Fruit fly (Drosophila melanogaster) whole organism, embryonic: ENCODE results near the gene mu2.

Experiments
- ATbp ChIP-seq: fragments of 200-800 bp; sonication (Bioruptor generic); optimal IDR thresholded peaks from 2 replicates; lab custom pipeline; 2017; ENCODE audit warnings: missing biosample characterization, mild to moderate bottlenecking, missing genetic modification characterization, missing genetic modification reagents
- Awh ChIP-seq: fragments of 200-800 bp; sonication (Bioruptor generic); IDR thresholded peaks from 2 replicates; pipeline ENCODE4, ENCODE4 v1.3.6; 2022; ENCODE audit warnings: missing biosample characterization, missing genetic modification characterization
- C15 ChIP-seq: fragments of 200-800 bp; sonication (Bioruptor generic); IDR thresholded peaks from 3 replicates; pipeline ENCODE4 v1.3.6; 2022; ENCODE audit warnings: missing biosample characterization, missing genetic modification characterization
- CG12942 ChIP-seq: fragments of 200-800 bp; sonication (Bioruptor generic); optimal IDR thresholded peaks from 3 replicates; lab custom pipeline; 2016; ENCODE audit warnings: missing biosample characterization, missing genetic modification characterization
- CG13775 ChIP-seq: fragments of 200-800 bp; sonication (Bioruptor generic); optimal IDR thresholded peaks from 3 replicates; lab custom pipeline; 2017; ENCODE audit warnings: missing biosample characterization, mild to moderate bottlenecking, missing genetic modification characterization
- CG15073 ChIP-seq: fragments of 200-800 bp; sonication (Bioruptor generic); optimal IDR thresholded peaks from 2 replicates; lab custom pipeline; 2016; ENCODE audit warnings: missing biosample characterization, missing genetic modification characterization
- CG15269 ChIP-seq: fragments of 200-800 bp; sonication (Bioruptor generic); optimal IDR thresholded peaks from 2 replicates; lab custom pipeline; 2018; ENCODE audit warnings: missing biosample characterization, mild to moderate bottlenecking, missing genetic modification characterization, moderate library complexity
- CG15601 ChIP-seq: fragments of 200-800 bp; sonication (Bioruptor generic); optimal IDR thresholded peaks from 3 replicates; lab custom pipeline; 2019; ENCODE audit warnings: missing biosample characterization, mild to moderate bottlenecking, missing genetic modification characterization, moderate library complexity
- CG18262 ChIP-seq: fragments of 200-800 bp; optimal IDR thresholded peaks from 3 replicates; lab custom pipeline; 2019; ENCODE audit warnings: missing biosample characterization, mild to moderate bottlenecking, missing genetic modification characterization, moderate library complexity
- CG2120 ChIP-seq: fragments of 200-800 bp; sonication (Bioruptor generic); optimal IDR thresholded peaks from 3 replicates; lab custom pipeline; 2016; ENCODE audit warnings: missing biosample characterization, missing genetic modification characterization
- CG30431 ChIP-seq: fragments of 200-800 bp; sonication (Bioruptor generic); optimal IDR thresholded peaks from 2 replicates; lab custom pipeline; 2017; ENCODE audit warnings: missing biosample characterization, missing genetic modification characterization
- CG42726 ChIP-seq: fragments of 200-800 bp; sonication (Bioruptor generic); IDR thresholded peaks from 2 replicates; pipeline ENCODE4 v1.3.6; 2022; ENCODE audit warnings: missing biosample characterization, missing genetic modification characterization; ENCODE audit not compliant: partially characterized antibody
- CG4617 ChIP-seq: fragments of 200-800 bp; sonication (Bioruptor generic); optimal IDR thresholded peaks from 3 replicates; lab custom pipeline; 2016; ENCODE audit warnings: missing biosample characterization, missing genetic modification characterization, borderline replicate concordance
- CG5180 ChIP-seq: fragments of 200-800 bp; sonication (Bioruptor generic); optimal IDR thresholded peaks from 3 replicates; lab custom pipeline; 2017; ENCODE audit warnings: missing biosample characterization, missing genetic modification characterization, mild to moderate bottlenecking, moderate library complexity, missing genetic modification reagents
- CG6272 ChIP-seq: fragments of 200-800 bp; sonication (Bioruptor generic); IDR thresholded peaks from 2 replicates; pipeline ENCODE4 v1.3.6; 2022; ENCODE audit warnings: missing biosample characterization, missing genetic modification characterization
- CG7928 ChIP-seq: fragments of 200-800 bp; sonication (Bioruptor generic); optimal IDR thresholded peaks from 2 replicates; lab custom pipeline; 2017; ENCODE audit warnings: missing biosample characterization, mild to moderate bottlenecking, missing genetic modification characterization
- CG8089 ChIP-seq: fragments of 200-800 bp; sonication (Bioruptor generic); optimal IDR thresholded peaks from 3 replicates; lab custom pipeline; 2016; ENCODE audit warnings: missing biosample characterization, missing genetic modification characterization
- Gsc ChIP-seq: fragments of 200-800 bp; sonication (Bioruptor generic); IDR thresholded peaks from 2 replicates; pipeline ENCODE4 v1.3.6; 2022; ENCODE audit warnings: missing biosample characterization, missing genetic modification characterization
- Gug ChIP-seq: fragments of 200-800 bp; sonication (Bioruptor generic); IDR thresholded peaks from 4 replicates; pipeline ENCODE4 v1.3.6; 2022; ENCODE audit warnings: missing biosample characterization, missing genetic modification characterization
- HLHmδ ChIP-seq: fragments of 200-800 bp; sonication (Bioruptor generic); optimal IDR thresholded peaks from 2 replicates; lab custom pipeline; 2018; ENCODE audit warnings: missing biosample characterization, mild to moderate bottlenecking, missing genetic modification characterization, moderate library complexity
- Hsf ChIP-seq: fragments of 200-800 bp; sonication (Bioruptor generic); optimal IDR thresholded peaks from 3 replicates; lab custom pipeline; 2016; ENCODE audit warnings: missing biosample characterization, missing genetic modification characterization
- NK7.1 ChIP-seq: fragments of 200-800 bp; sonication (Bioruptor generic); optimal IDR thresholded peaks from 3 replicates; lab custom pipeline; 2016; ENCODE audit warnings: missing biosample characterization, missing genetic modification characterization
- Neu2 ChIP-seq: fragments of 200-800 bp; sonication (Bioruptor generic); optimal IDR thresholded peaks from 3 replicates; lab custom pipeline; 2016; ENCODE audit warnings: missing biosample characterization, missing genetic modification characterization, borderline replicate concordance
- Oli ChIP-seq: fragments of 200-800 bp; sonication (Bioruptor generic); optimal IDR thresholded peaks from 2 replicates; lab custom pipeline; 2018; ENCODE audit warnings: missing biosample characterization, mild to moderate bottlenecking, missing genetic modification characterization, moderate library complexity
- Optix ChIP-seq: fragments of 200-800 bp; sonication (Bioruptor generic); IDR thresholded peaks from 3 replicates; pipeline ENCODE4 v1.3.6; 2022; ENCODE audit warnings: missing biosample characterization, missing genetic modification characterization
- Poxn ChIP-seq: fragments of 200-800 bp; sonication (Bioruptor generic); IDR thresholded peaks from 2 replicates; pipeline ENCODE4 v1.3.6; 2022; ENCODE audit warnings: missing biosample characterization, missing genetic modification characterization
- Rx ChIP-seq: fragments of 200-800 bp; sonication (Bioruptor generic); IDR thresholded peaks from 2 replicates; pipeline ENCODE4 v1.3.6; 2022; ENCODE audit warnings: missing biosample characterization, missing genetic modification characterization
- Scr ChIP-seq: fragments of 200-800 bp; sonication (Bioruptor generic); IDR thresholded peaks from 2 replicates; pipeline ENCODE4 v1.3.6; 2022; ENCODE audit warnings: missing biosample characterization, missing genetic modification characterization; ENCODE audit not compliant: partially characterized antibody
- Sox102F ChIP-seq: fragments of 200-800 bp; sonication (Bioruptor generic); optimal IDR thresholded peaks from 2 replicates; lab custom pipeline; 2018; ENCODE audit warnings: missing biosample characterization, mild to moderate bottlenecking, missing genetic modification characterization, moderate library complexity
- bbx ChIP-seq: fragments of 200-800 bp; sonication (Bioruptor generic); IDR thresholded peaks from 2 replicates; pipeline ENCODE4 v1.3.6; 2022; ENCODE audit warnings: missing biosample characterization, missing genetic modification characterization; ENCODE audit not compliant: partially characterized antibody
- cato ChIP-seq: fragments of 200-800 bp; sonication (Bioruptor generic); optimal IDR thresholded peaks from 2 replicates; lab custom pipeline; 2016; ENCODE audit warnings: missing biosample characterization, missing genetic modification characterization, borderline replicate concordance
- chif ChIP-seq, 2 experiments: fragments of 200-800 bp; sonication (Bioruptor generic); optimal IDR thresholded peaks; 3 replicates each; lab custom pipeline; 2016; ENCODE audit warnings: missing biosample characterization in 2 of 2, missing genetic modification characterization in 2 of 2
- crp ChIP-seq, 2 experiments: fragments of 200-800 bp; sonication (Bioruptor generic); optimal IDR thresholded peaks; 2 replicates in 1 of 2; 3 replicates in 1 of 2; lab custom pipeline; 2017; ENCODE audit warnings: missing biosample characterization in 2 of 2, missing genetic modification characterization in 2 of 2, mild to moderate bottlenecking in 1 of 2, moderate library complexity in 1 of 2
- dmrt11E ChIP-seq: fragments of 200-800 bp; sonication (Bioruptor generic); optimal IDR thresholded peaks from 3 replicates; lab custom pipeline; 2018; ENCODE audit warnings: missing biosample characterization, mild to moderate bottlenecking, missing genetic modification characterization, moderate library complexity
- ems ChIP-seq: fragments of 200-800 bp; sonication (Bioruptor generic); optimal IDR thresholded peaks from 3 replicates; lab custom pipeline; 2016; ENCODE audit warnings: missing biosample characterization, missing genetic modification characterization
- ham ChIP-seq: fragments of 200-800 bp; sonication (Bioruptor generic); IDR thresholded peaks from 2 replicates; pipeline ENCODE4 v1.3.6; 2022; ENCODE audit warnings: missing biosample characterization, missing genetic modification characterization
- hth ChIP-seq: fragments of >200 bp; optimal IDR thresholded peaks from 2 replicates; lab custom pipeline; 2017; ENCODE audit warnings: inconsistent platforms
- ind ChIP-seq: fragments of 200-800 bp; sonication (Bioruptor generic); optimal IDR thresholded peaks from 3 replicates; lab custom pipeline; 2016; ENCODE audit warnings: missing biosample characterization, missing genetic modification characterization
- kah ChIP-seq: fragments of 200-800 bp; sonication (Bioruptor generic); optimal IDR thresholded peaks from 2 replicates; lab custom pipeline; 2018; ENCODE audit warnings: missing biosample characterization, mild to moderate bottlenecking, missing genetic modification characterization
- klu ChIP-seq: fragments of 200-800 bp; sonication (Bioruptor generic); IDR thresholded peaks from 2 replicates; pipeline ENCODE4 v1.3.6; 2022; ENCODE audit warnings: missing biosample characterization, missing genetic modification characterization
- lmd ChIP-seq: fragments of 200-800 bp; sonication (Bioruptor generic); IDR thresholded peaks from 2 replicates; pipeline ENCODE4 v1.3.6; 2022; ENCODE audit warnings: missing biosample characterization, missing genetic modification characterization
- luna ChIP-seq: fragments of 200-800 bp; sonication (Bioruptor generic); optimal IDR thresholded peaks from 2 replicates; lab custom pipeline; 2016; ENCODE audit warnings: missing biosample characterization, missing genetic modification characterization
- mam ChIP-seq: fragments of 200-800 bp; sonication (Bioruptor generic); optimal IDR thresholded peaks from 3 replicates; lab custom pipeline; 2016; ENCODE audit warnings: missing biosample characterization, missing genetic modification characterization
- nau ChIP-seq: fragments of 200-800 bp; sonication (Bioruptor generic); optimal IDR thresholded peaks from 3 replicates; lab custom pipeline; 2017; ENCODE audit warnings: missing biosample characterization, mild to moderate bottlenecking, missing genetic modification characterization, missing genetic modification reagents
- pnt ChIP-seq: fragments of 200-800 bp; sonication (Bioruptor generic); optimal IDR thresholded peaks from 3 replicates; lab custom pipeline; 2016; ENCODE audit warnings: missing biosample characterization, missing genetic modification characterization
- pzg ChIP-seq: fragments of 200-800 bp; sonication (Bioruptor generic); optimal IDR thresholded peaks from 3 replicates; lab custom pipeline; 2018; ENCODE audit warnings: missing biosample characterization, mild to moderate bottlenecking, missing genetic modification characterization, moderate library complexity
- rib ChIP-seq: fragments of 200-800 bp; sonication (Bioruptor generic); IDR thresholded peaks from 2 replicates; pipeline ENCODE4 v1.3.6; 2022; ENCODE audit warnings: missing biosample characterization, missing genetic modification characterization
- sna ChIP-seq: fragments of 200-800 bp; sonication (Bioruptor generic); IDR thresholded peaks from 2 replicates; pipeline ENCODE4 v1.3.6; 2022; ENCODE audit warnings: missing biosample characterization, missing genetic modification characterization; ENCODE audit not compliant: partially characterized antibody
- sob ChIP-seq: fragments of 200-800 bp; sonication (Bioruptor generic); IDR thresholded peaks from 2 replicates; pipeline ENCODE4 v1.3.6; 2022; ENCODE audit warnings: missing biosample characterization, missing genetic modification characterization
- tup ChIP-seq: fragments of 200-800 bp; sonication (Bioruptor generic); optimal IDR thresholded peaks from 2 replicates; lab custom pipeline; 2016; ENCODE audit warnings: missing biosample characterization, mild to moderate bottlenecking, missing genetic modification characterization, moderate library complexity

mu2 gene

dm6 chr3L:1940843-1941418, 6.3 kb downstream of the mu2 start, which contains the start of gene Mfap1 (continued):
- TF ChIP-seq CG30431 (no peak), Poxn (GFP tag; lab: Robert Waterston, UW) (no peak), Gsc (GFP tag; lab: Robert Waterston, UW) (no peak), CG4617 (GFP tag; lab: Kevin White, UChicago) (peak; percentile 84), sna (GFP tag; lab: Robert Waterston, UW) (0 out of 2 replicates have a peak, but pooled peaks have one; percentile 15), CG15073 (no peak), crp (GFP tag; optimal IDR thresholded peaks at IDR 0.05; lab: Kevin White, UChicago) (no peak), CG13775 (GFP tag; lab: Kevin White, UChicago) (no peak), Gug (GFP tag; lab: Robert Waterston, UW) (peak; percentile 44; the same call in 1 of the 4 replicates), CG12942 (no peak), pzg (GFP tag; lab: Kevin White, UChicago) (peak; percentile 75), Scr (GFP tag; lab: Robert Waterston, UW) (peak; percentile 56), NK7.1 (no peak), pnt (GFP tag; lab: Kevin White, UChicago) (no peak), dmrt11E (tag; lab: Kevin White, UChicago) (no peak), Oli (tag; lab: Kevin White, UChicago) (no peak), luna (GFP tag; lab: Kevin White, UChicago) (no peak), Hsf (GFP tag; lab: Kevin White, UChicago) (no peak), CG5180 (GFP tag; lab: Kevin White, UChicago) (no peak), CG18262 (no peak), HLHmδ (no peak), mam (GFP tag; lab: Kevin White, UChicago) (peak; percentile 58), rib (GFP tag; lab: Robert Waterston, UW) (no peak), Sox102F (GFP tag; lab: Kevin White, UChicago) (no peak), ATbp (GFP tag; lab: Kevin White, UChicago) (no peak), lmd (GFP tag; lab: Robert Waterston, UW) (no peak), CG6272 (no peak), kah (GFP tag; lab: Kevin White, UChicago) (no peak), cato (no peak), nau (GFP tag; lab: Kevin White, UChicago) (no peak), Awh (GFP tag; lab: Robert Waterston, UW) (no peak), ems (GFP tag; lab: Kevin White, UChicago) (no peak), bbx (GFP tag; lab: Robert Waterston, UW) (peak; percentile 61; the same call in 1 of the 2 replicates), ham (GFP tag; lab: Robert Waterston, UW) (no peak), CG42726 (GFP tag; lab: Robert Waterston, UW) (no peak; the same call in 1 of the 2 replicates), Optix (GFP tag; lab: Robert Waterston, UW) (no peak), Rx (GFP tag; lab: Robert Waterston, UW) (no peak), C15 (no peak), sob (GFP tag; lab: Robert Waterston, UW) (no peak), chif (GFP tag; optimal IDR thresholded peaks at IDR 0.05; lab: Kevin White, UChicago) (no peak), CG8089 (GFP tag; lab: Kevin White, UChicago) (no peak), CG2120 (GFP tag; lab: Kevin White, UChicago) (peak; percentile 6), ind (GFP tag; lab: Kevin White, UChicago) (no peak), CG15601 (no peak), tup (no peak), CG7928 (GFP tag; lab: Kevin White, UChicago) (no peak), klu (GFP tag; lab: Robert Waterston, UW) (no peak), CG15269 (no peak), Neu2 (no peak), hth (lab: Kevin White, UChicago) (no peak)
